Worm (Caenorhabditis elegans) whole organism, L2 larva: Measurements from ENCODE around the gene C27F2.4.

Source experiments
- C34F6.9 ChIP-seq: fragments of 150-350 bp; optimal IDR thresholded peaks from 2 replicates; lab custom pipeline; 2014; ENCODE audit warnings: missing biosample characterization, missing genetic modification characterization
- F13H6.1 ChIP-seq: sonication (generic microtip); optimal IDR thresholded peaks from 2 replicates; lab custom pipeline; 2016; ENCODE audit warnings: missing genetic modification characterization, missing compliant biosample characterization
- R02D3.7 ChIP-seq: fragments of 150-350 bp; optimal IDR thresholded peaks from 2 replicates; lab custom pipeline; 2014; ENCODE audit warnings: missing biosample characterization, missing genetic modification characterization
- Y55F3AM.14 ChIP-seq: fragments of 200-800 bp; sonication (Bioruptor generic); optimal IDR thresholded peaks from 2 replicates; lab custom pipeline; 2018; ENCODE audit warnings: mild to moderate bottlenecking, missing genetic modification characterization, missing compliant biosample characterization
- aly-2 ChIP-seq: fragments of 150-350 bp; optimal IDR thresholded peaks from 2 replicates; lab custom pipeline; 2014; ENCODE audit warnings: missing biosample characterization, missing genetic modification characterization
- ama-1 ChIP-seq: fragments of 150-350 bp; optimal IDR thresholded peaks from 2 replicates; lab custom pipeline; 2018; ENCODE audit warnings: inconsistent platforms
- blmp-1 ChIP-seq: sonication (generic microtip); optimal IDR thresholded peaks from 2 replicates; lab custom pipeline; 2017; ENCODE audit warnings: missing genetic modification characterization, mild to moderate bottlenecking, missing compliant biosample characterization, antibody characterized with exemption, moderate library complexity; ENCODE audit not compliant: insufficient read depth
- ceh-16 ChIP-seq: fragments of 150-350 bp; optimal IDR thresholded peaks from 2 replicates; lab custom pipeline; 2014; ENCODE audit warnings: missing biosample characterization, missing genetic modification characterization
- ceh-82 ChIP-seq: fragments of 150-350 bp; optimal IDR thresholded peaks from 2 replicates; lab custom pipeline; 2014; ENCODE audit warnings: missing biosample characterization, missing genetic modification characterization
- crh-2 ChIP-seq: sonication (generic microtip); optimal IDR thresholded peaks from 2 replicates; lab custom pipeline; 2017; ENCODE audit warnings: missing biosample characterization, missing genetic modification characterization
- dmd-4 ChIP-seq: sonication (generic microtip); optimal IDR thresholded peaks from 2 replicates; lab custom pipeline; 2017; ENCODE audit warnings: missing biosample characterization, missing genetic modification characterization
- egl-27 ChIP-seq: sonication (generic microtip); optimal IDR thresholded peaks from 3 replicates; lab custom pipeline; 2017; ENCODE audit warnings: missing biosample characterization, missing genetic modification reagents, missing genetic modification characterization
- elt-1 ChIP-seq: fragments of 150-350 bp; optimal IDR thresholded peaks from 2 replicates; lab custom pipeline; 2014; ENCODE audit warnings: missing biosample characterization, missing genetic modification characterization
- elt-3 ChIP-seq: sonication (generic microtip); optimal IDR thresholded peaks from 2 replicates; lab custom pipeline; 2017; ENCODE audit warnings: missing biosample characterization, missing genetic modification characterization
- gmeb-1 ChIP-seq: fragments of 150-350 bp; optimal IDR thresholded peaks from 2 replicates; lab custom pipeline; 2014; ENCODE audit warnings: missing biosample characterization, missing genetic modification characterization
- lin-11 ChIP-seq: fragments of 150-350 bp; sonication (generic microtip); optimal IDR thresholded peaks from 2 replicates; lab custom pipeline; 2014; ENCODE audit warnings: missing biosample characterization, missing genetic modification characterization, inconsistent platforms, mixed read lengths
- lin-39 ChIP-seq: fragments of 150-350 bp; optimal IDR thresholded peaks from 2 replicates; lab custom pipeline; 2014; ENCODE audit warnings: missing biosample characterization, missing genetic modification reagents, missing genetic modification characterization
- lsy-2 ChIP-seq, 2 experiments: fragments of 150-350 bp in 1 of 2; sonication (generic microtip) in 1 of 2; optimal IDR thresholded peaks; 2 replicates each; lab custom pipeline; 2014 to 2017; ENCODE audit warnings: missing biosample characterization in 2 of 2, missing genetic modification characterization in 2 of 2
- mbf-1 ChIP-seq: sonication (generic microtip); optimal IDR thresholded peaks from 2 replicates; lab custom pipeline; 2017; ENCODE audit warnings: missing biosample characterization, missing genetic modification characterization
- mdl-1 ChIP-seq, 2 experiments: fragments of 150-350 bp in 1 of 2; sonication (generic microtip) in 1 of 2; optimal IDR thresholded peaks; 2 replicates each; lab custom pipeline; 2017; ENCODE audit warnings: missing biosample characterization in 2 of 2, missing genetic modification characterization in 2 of 2
- nhr-12 ChIP-seq: fragments of 150-350 bp; optimal IDR thresholded peaks from 2 replicates; lab custom pipeline; 2014; ENCODE audit warnings: missing biosample characterization, missing genetic modification characterization
- nhr-129 ChIP-seq: fragments of 150-350 bp; optimal IDR thresholded peaks from 2 replicates; lab custom pipeline; 2014; ENCODE audit warnings: missing biosample characterization, missing genetic modification characterization
- nhr-25 ChIP-seq: fragments of 150-350 bp; sonication (generic microtip); optimal IDR thresholded peaks from 3 replicates; lab custom pipeline; 2014; ENCODE audit warnings: missing biosample characterization, missing genetic modification characterization
- nhr-6 ChIP-seq: fragments of 150-350 bp; optimal IDR thresholded peaks from 2 replicates; lab custom pipeline; 2014; ENCODE audit warnings: missing biosample characterization, missing genetic modification characterization
- nhr-77 ChIP-seq: fragments of 150-350 bp; optimal IDR thresholded peaks from 2 replicates; lab custom pipeline; 2014; ENCODE audit warnings: missing biosample characterization, missing genetic modification characterization
- peb-1 ChIP-seq: fragments of 150-350 bp; optimal IDR thresholded peaks from 2 replicates; lab custom pipeline; 2014; ENCODE audit warnings: missing biosample characterization, missing genetic modification characterization
- sem-4 ChIP-seq: fragments of 150-350 bp; optimal IDR thresholded peaks from 2 replicates; lab custom pipeline; 2014; ENCODE audit warnings: missing biosample characterization, missing genetic modification reagents, missing genetic modification characterization
- skn-1 ChIP-seq: sonication (generic microtip); optimal IDR thresholded peaks from 2 replicates; lab custom pipeline; 2017; ENCODE audit warnings: missing biosample characterization, missing genetic modification characterization
- sma-9 ChIP-seq, 2 experiments: fragments of 150-350 bp in 1 of 2; sonication (generic microtip) in 1 of 2; optimal IDR thresholded peaks; 2 replicates each; lab custom pipeline; 2014 to 2016; ENCODE audit warnings: missing genetic modification characterization in 2 of 2, mild to moderate bottlenecking in 1 of 2, missing biosample characterization in 1 of 2, missing compliant biosample characterization in 1 of 2, missing genetic modification reagents in 1 of 2, moderate library complexity in 1 of 2
- snpc-4 ChIP-seq: fragments of 150-350 bp; optimal IDR thresholded peaks from 2 replicates; lab custom pipeline; 2014; ENCODE audit warnings: missing biosample characterization, missing genetic modification characterization
- unc-39 ChIP-seq: fragments of 150-350 bp; optimal IDR thresholded peaks from 2 replicates; lab custom pipeline; 2014; ENCODE audit warnings: missing biosample characterization, missing genetic modification characterization
- unc-55 ChIP-seq: fragments of 150-350 bp; sonication (generic microtip); optimal IDR thresholded peaks from 3 replicates; lab custom pipeline; 2014; ENCODE audit warnings: missing biosample characterization, missing genetic modification reagents, missing genetic modification characterization
- unc-62 ChIP-seq: fragments of 150-350 bp; optimal IDR thresholded peaks from 2 replicates; lab custom pipeline; 2014; ENCODE audit warnings: missing biosample characterization, missing genetic modification reagents, missing genetic modification characterization
- zag-1 ChIP-seq: fragments of 150-350 bp; optimal IDR thresholded peaks from 2 replicates; lab custom pipeline; 2014; ENCODE audit warnings: missing biosample characterization, missing genetic modification characterization
- ztf-4 ChIP-seq: fragments of 150-350 bp; optimal IDR thresholded peaks from 2 replicates; lab custom pipeline; 2014; ENCODE audit warnings: missing biosample characterization, missing genetic modification characterization

Gene C27F2.4

ce11 chrIII:4962393-4962792 is 2.3 kb upstream of the C27F2.4 start, which contains the start of gene vps-22:
TSS of gene vps-22 (minus strand) at chrIII:4962493.
- TF ChIP-seq nhr-25 (tag; lab: Kevin White, UChicago), result no peak
- TF ChIP-seq egl-27 (tag; lab: Kevin White, UChicago), result no peak
- no peak for TF ChIP-seq sma-9 (GFP tag; optimal IDR thresholded peaks at IDR 0.05; lab: Kevin White, UChicago)
- TF ChIP-seq sma-9 (tag; optimal IDR thresholded peaks at IDR 0.05; lab: Kevin White, UChicago), result no peak
- no peak for TF ChIP-seq nhr-77 (tag; lab: Kevin White, UChicago)
- no peak for TF ChIP-seq elt-1
- no peak for TF ChIP-seq lin-11 (tag; lab: Kevin White, UChicago)
- TF ChIP-seq Y55F3AM.14, result no peak
- TF ChIP-seq ceh-16 (tag; lab: Kevin White, UChicago), result no peak
- TF ChIP-seq lsy-2 (tag; optimal IDR thresholded peaks at IDR 0.05; lab: Kevin White, UChicago), result no peak
- no peak for TF ChIP-seq gmeb-1
- TF ChIP-seq lin-39 (tag; lab: Kevin White, UChicago), result no peak

- no peak for TF ChIP-seq crh-2 (tag; lab: Kevin White, UChicago)
- TF ChIP-seq unc-39 (tag; lab: Kevin White, UChicago), result no peak
- TF ChIP-seq C34F6.9 (tag; lab: Kevin White, UChicago), result no peak
- no peak for TF ChIP-seq F13H6.1 (tag; lab: Kevin White, UChicago)
- no peak for TF ChIP-seq gmeb-1
- no peak for TF ChIP-seq elt-1
- TF ChIP-seq peb-1 (tag; lab: Kevin White, UChicago), result no peak
- no peak for TF ChIP-seq aly-2 (tag; lab: Kevin White, UChicago)
- no peak for TF ChIP-seq nhr-129
- TF ChIP-seq ceh-16 (tag; lab: Kevin White, UChicago), result no peak
- no peak for TF ChIP-seq skn-1
- TF ChIP-seq dmd-4 (tag; lab: Kevin White, UChicago), result no peak
- no peak for TF ChIP-seq mdl-1 (tag; optimal IDR thresholded peaks at IDR 0.05; lab: Kevin White, UChicago)
- no peak for TF ChIP-seq sem-4 (tag; lab: Kevin White, UChicago)
These were observed 1.2 kb upstream of the C27F2.4 start for ce11 chrIII:4961281-4961680.

ce11 chrIII:4956566-4956965 is 3.5 kb downstream of the C27F2.4 start, which contains the start of gene C26E6.1:
TSS of gene C26E6.1 (plus strand) at chrIII:4956866.
- TF ChIP-seq nhr-6 (tag; lab: Kevin White, UChicago), result no peak
- no peak for TF ChIP-seq gmeb-1
- no peak for TF ChIP-seq ama-1 (lab: Kevin White, UChicago)
- TF ChIP-seq lin-39 (tag; lab: Kevin White, UChicago), result no peak
- no peak for TF ChIP-seq zag-1 (tag; lab: Kevin White, UChicago)
- no peak for TF ChIP-seq blmp-1
- no peak for TF ChIP-seq ceh-82 (tag; lab: Kevin White, UChicago)
- no peak for TF ChIP-seq skn-1
- TF ChIP-seq dmd-4 (tag; lab: Kevin White, UChicago), result no peak
- TF ChIP-seq aly-2 (tag; lab: Kevin White, UChicago), result no peak
- TF ChIP-seq sem-4 (tag; lab: Kevin White, UChicago), result no peak
- no peak for TF ChIP-seq unc-39 (tag; lab: Kevin White, UChicago)
- no peak for TF ChIP-seq mbf-1 (tag; lab: Kevin White, UChicago)
- TF ChIP-seq ceh-16 (tag; lab: Kevin White, UChicago), result no peak
- no peak for TF ChIP-seq mdl-1 (tag; optimal IDR thresholded peaks at IDR 0.05; lab: Kevin White, UChicago)
- TF ChIP-seq R02D3.7 (tag; lab: Kevin White, UChicago), result no peak
- no peak for TF ChIP-seq snpc-4 (tag; lab: Kevin White, UChicago)

- TF ChIP-seq gmeb-1, result no peak
- TF ChIP-seq ceh-16 (tag; lab: Kevin White, UChicago), result no peak
- no peak for TF ChIP-seq nhr-77 (tag; lab: Kevin White, UChicago)
- TF ChIP-seq unc-62 (GFP tag; lab: Kevin White, UChicago), result no peak
- TF ChIP-seq nhr-25 (tag; lab: Kevin White, UChicago), result no peak
- TF ChIP-seq nhr-12 (tag; lab: Kevin White, UChicago), result no peak
- TF ChIP-seq elt-3, result no peak
- TF ChIP-seq unc-55, result no peak
- TF ChIP-seq ztf-4 (tag; lab: Kevin White, UChicago), result no peak
These were observed 7.1 kb downstream of the C27F2.4 start for ce11 chrIII:4952970-4953369.
